Fruit fly (Drosophila melanogaster) whole organism, adult: ENCODE data around the gene Hr96.
A peak's percentile ranks its signal among the peaks of the same experiment; 100 is the strongest.

Experiments
- CG11617 ChIP-seq: fragments of 200-800 bp; sonication (Bioruptor generic); optimal IDR thresholded peaks from 2 replicates; lab custom pipeline; 2017; ENCODE audit warnings: mild to moderate bottlenecking, missing biosample characterization, missing genetic modification reagents, missing genetic modification characterization
- CG12768 ChIP-seq: fragments of 200-800 bp; sonication (Bioruptor generic); optimal IDR thresholded peaks from 2 replicates; lab custom pipeline; 2017; ENCODE audit warnings: missing biosample characterization, missing genetic modification characterization, mild to moderate bottlenecking, moderate library complexity, missing genetic modification reagents
- CG14711 ChIP-seq: fragments of 200-800 bp; sonication (Bioruptor generic); optimal IDR thresholded peaks from 2 replicates; lab custom pipeline; 2018; ENCODE audit warnings: missing biosample characterization, mild to moderate bottlenecking, missing genetic modification characterization, moderate library complexity
- CG1620 ChIP-seq: fragments of 200-800 bp; sonication (Bioruptor generic); optimal IDR thresholded peaks from 2 replicates; lab custom pipeline; 2016; ENCODE audit warnings: missing biosample characterization, missing genetic modification characterization
- CG33017 ChIP-seq: fragments of 200-800 bp; sonication (Bioruptor generic); optimal IDR thresholded peaks from 2 replicates; lab custom pipeline; 2018; ENCODE audit warnings: missing biosample characterization, mild to moderate bottlenecking, missing genetic modification characterization, moderate library complexity
- CG5204 ChIP-seq: fragments of 200-800 bp; sonication (Bioruptor generic); optimal IDR thresholded peaks from 2 replicates; lab custom pipeline; 2016; ENCODE audit warnings: missing biosample characterization, missing genetic modification characterization
- CG7045 ChIP-seq: fragments of 200-800 bp; sonication (Bioruptor generic); optimal IDR thresholded peaks from 2 replicates; lab custom pipeline; 2017; ENCODE audit warnings: missing biosample characterization, mild to moderate bottlenecking, missing genetic modification characterization
- CG7101 ChIP-seq: fragments of 200-800 bp; sonication (Bioruptor generic); optimal IDR thresholded peaks from 2 replicates; lab custom pipeline; 2018; ENCODE audit warnings: missing biosample characterization, mild to moderate bottlenecking, missing genetic modification characterization, moderate library complexity
- Clk ChIP-seq: fragments of 200-800 bp; sonication (Bioruptor generic); optimal IDR thresholded peaks from 2 replicates; lab custom pipeline; 2017; ENCODE audit warnings: missing biosample characterization, missing genetic modification characterization
- Crg-1 ChIP-seq: fragments of 200-800 bp; sonication (Bioruptor generic); optimal IDR thresholded peaks from 2 replicates; lab custom pipeline; 2016; ENCODE audit warnings: missing biosample characterization, missing genetic modification characterization
- Hr96 ChIP-seq: fragments of 200-800 bp; sonication (Bioruptor generic); optimal IDR thresholded peaks from 2 replicates; lab custom pipeline; 2016; ENCODE audit warnings: missing biosample characterization, missing genetic modification characterization
- Mnt ChIP-seq: fragments of 200-800 bp; sonication (Bioruptor generic); optimal IDR thresholded peaks from 2 replicates; lab custom pipeline; 2016; ENCODE audit warnings: missing biosample characterization, mild to moderate bottlenecking, missing genetic modification characterization
- bab1 ChIP-seq: fragments of 200-800 bp; sonication (Bioruptor generic); optimal IDR thresholded peaks from 3 replicates; lab custom pipeline; 2019; ENCODE audit warnings: missing biosample characterization, mild to moderate bottlenecking, missing genetic modification characterization, moderate library complexity
- cic ChIP-seq: fragments of 200-800 bp; sonication (Bioruptor generic); optimal IDR thresholded peaks from 2 replicates; lab custom pipeline; 2017; ENCODE audit warnings: missing biosample characterization, mild to moderate bottlenecking, missing genetic modification characterization, moderate library complexity
- cnc ChIP-seq, 2 experiments: fragments of >200 bp; optimal IDR thresholded peaks; 2 replicates each; lab custom pipeline; 2017
- kay ChIP-seq: fragments of 200-800 bp; sonication (Bioruptor generic); peaks from one replicate; lab custom pipeline; 2016; ENCODE audit warnings: missing biosample characterization, missing genetic modification characterization, borderline replicate concordance
- ovo ChIP-seq: fragments of 200-800 bp; sonication (Bioruptor generic); optimal IDR thresholded peaks from 2 replicates; lab custom pipeline; 2016; ENCODE audit warnings: missing biosample characterization, missing genetic modification characterization
- pad ChIP-seq: fragments of 200-800 bp; sonication (Bioruptor generic); optimal IDR thresholded peaks from 3 replicates; lab custom pipeline; 2017; ENCODE audit warnings: missing biosample characterization, missing genetic modification characterization, mild to moderate bottlenecking, moderate library complexity, missing genetic modification reagents
- tj ChIP-seq: fragments of 200-800 bp; sonication (Bioruptor generic); optimal IDR thresholded peaks from 3 replicates; lab custom pipeline; 2017; ENCODE audit warnings: missing biosample characterization, mild to moderate bottlenecking, missing genetic modification characterization, moderate library complexity
- toe ChIP-seq: fragments of 200-800 bp; sonication (Bioruptor generic); optimal IDR thresholded peaks from 2 replicates; lab custom pipeline; 2016; ENCODE audit warnings: missing biosample characterization, missing genetic modification characterization

Hr96 gene

DNA sequence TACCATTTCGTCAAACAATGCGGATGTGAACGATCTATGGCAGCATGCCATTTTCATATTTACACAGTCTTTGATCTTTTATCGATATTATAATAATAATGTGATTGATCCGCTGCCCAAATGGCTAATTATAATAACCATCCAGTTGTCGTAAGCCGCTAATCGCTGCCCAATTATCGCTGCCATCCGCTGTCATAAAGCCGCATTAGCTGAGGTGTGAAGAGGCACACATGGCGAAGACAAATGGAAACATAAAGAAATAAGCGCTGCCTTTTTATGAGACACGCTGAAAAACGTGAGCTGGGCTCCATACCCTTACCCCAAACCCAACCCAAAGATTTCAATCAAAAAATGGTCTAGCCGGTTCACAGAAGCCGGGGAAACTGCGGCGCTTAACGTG is 13.0 kb upstream of the Hr96 start:
- TF ChIP-seq Mnt (GFP tag; lab: Kevin White, UChicago) (no peak), tj (GFP tag; lab: Kevin White, UChicago) (no peak), Crg-1 (GFP tag; lab: Kevin White, UChicago) (no peak), CG33017 (tag; lab: Kevin White, UChicago) (no peak), kay (GFP tag; lab: Kevin White, UChicago) (no peak), Clk (GFP tag; lab: Kevin White, UChicago) (no peak), CG14711 (tag; lab: Kevin White, UChicago) (no peak), Hr96 (no peak), CG1620 (no peak), CG12768 (no peak), CG5204 (no peak), cic (GFP tag; lab: Kevin White, UChicago) (no peak)

DNA sequence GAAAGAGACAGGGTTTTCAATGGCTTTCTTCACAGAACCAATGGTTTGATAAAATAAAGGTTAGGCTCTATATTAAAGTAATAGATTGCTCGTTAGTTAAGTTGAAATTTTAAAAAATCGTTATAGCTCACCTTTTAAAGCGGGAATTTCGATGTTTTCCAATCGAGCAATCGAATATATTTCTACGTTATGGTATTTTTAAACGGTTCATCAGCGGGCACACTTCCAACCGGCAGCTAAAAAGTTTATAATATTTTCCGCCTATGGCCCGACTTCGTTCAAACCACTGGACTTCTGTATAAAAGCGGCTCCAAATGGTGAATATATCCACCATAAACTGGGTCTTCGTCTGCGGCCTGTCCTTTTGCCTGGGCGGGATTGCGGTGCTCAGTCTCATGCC is 2.0 kb upstream of the Hr96 start, which contains the start of gene beta4GalT7:
TSS of gene beta4GalT7 (plus strand) at position 201 of the 400 bp plus-strand sequence.
- TF ChIP-seq tj (GFP tag; lab: Kevin White, UChicago), result no peak
- no peak for TF ChIP-seq Crg-1 (GFP tag; lab: Kevin White, UChicago)
- no peak for TF ChIP-seq CG14711 (tag; lab: Kevin White, UChicago)
- TF ChIP-seq cnc (optimal IDR thresholded peaks at IDR 0.05; lab: Kevin White, UChicago), result no peak
- no peak for TF ChIP-seq CG11617 (GFP tag; lab: Kevin White, UChicago)
- TF ChIP-seq CG5204, result no peak
- no peak for TF ChIP-seq CG12768
- TF ChIP-seq CG7045, result no peak

DNA sequence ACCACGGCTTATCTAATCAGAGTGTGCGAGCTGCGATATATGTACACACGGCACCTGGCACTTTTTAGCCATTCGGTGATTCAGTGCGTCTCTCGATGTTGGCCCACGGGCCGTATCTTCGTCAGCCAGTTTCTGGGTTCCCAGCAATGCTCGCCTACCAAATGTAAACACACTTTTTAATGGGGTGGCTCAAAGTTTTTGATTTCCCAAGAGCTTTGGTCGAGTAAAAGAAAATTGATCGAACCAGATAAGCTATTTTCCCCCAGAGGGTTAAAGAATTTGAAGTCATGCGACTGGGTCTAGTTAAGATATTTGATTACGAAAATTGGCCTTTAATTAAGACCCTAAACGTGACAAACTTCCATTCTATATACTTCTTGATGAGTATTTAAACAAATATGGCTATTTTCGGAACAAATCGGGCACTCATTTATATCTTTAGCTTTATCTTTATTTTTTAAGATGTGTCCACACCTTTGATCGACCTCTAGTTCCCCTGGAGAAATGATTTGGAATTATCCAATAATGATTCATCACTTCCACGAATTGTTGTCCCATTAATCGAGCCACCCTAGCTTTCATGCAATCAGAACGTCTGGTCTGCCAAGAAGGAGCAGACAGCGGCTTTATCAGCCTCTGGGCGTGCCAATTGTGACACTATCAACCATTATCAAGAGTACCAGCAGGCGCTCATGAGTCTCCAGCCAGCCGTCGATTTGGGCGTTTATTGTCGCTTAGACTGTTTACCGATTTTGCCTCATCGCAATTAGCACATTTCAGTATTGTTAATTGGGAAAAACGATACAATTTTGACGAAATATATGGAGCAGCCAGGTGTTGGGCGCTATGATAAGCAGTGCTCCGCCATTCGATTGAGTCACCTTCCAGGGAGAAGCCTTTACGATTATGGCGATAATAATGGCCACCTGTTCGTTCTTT is 2.5 kb downstream of the Hr96 start:
- TF ChIP-seq CG33017 (tag; lab: Kevin White, UChicago) (no peak), kay (GFP tag; lab: Kevin White, UChicago) (peak; percentile 95), CG11617 (GFP tag; lab: Kevin White, UChicago) (peak; percentile 74), cic (GFP tag; lab: Kevin White, UChicago) (no peak), CG1620 (no peak), CG7101 (tag; lab: Kevin White, UChicago) (peak; percentile 42), Clk (GFP tag; lab: Kevin White, UChicago) (no peak), cnc (optimal IDR thresholded peaks at IDR 0.05; lab: Kevin White, UChicago) (no peak), CG7045 (peak; percentile 28), toe (GFP tag; lab: Kevin White, UChicago) (no peak), Mnt (GFP tag; lab: Kevin White, UChicago) (peak; percentile 34), Hr96 (no peak), tj (GFP tag; lab: Kevin White, UChicago) (peak; percentile 10), ovo (GFP tag; lab: Kevin White, UChicago) (no peak), CG12768 (peak; percentile 40), Crg-1 (GFP tag; lab: Kevin White, UChicago) (no peak), CG14711 (tag; lab: Kevin White, UChicago) (peak; percentile 8), pad (GFP tag; lab: Kevin White, UChicago) (peak; percentile 41)

DNA sequence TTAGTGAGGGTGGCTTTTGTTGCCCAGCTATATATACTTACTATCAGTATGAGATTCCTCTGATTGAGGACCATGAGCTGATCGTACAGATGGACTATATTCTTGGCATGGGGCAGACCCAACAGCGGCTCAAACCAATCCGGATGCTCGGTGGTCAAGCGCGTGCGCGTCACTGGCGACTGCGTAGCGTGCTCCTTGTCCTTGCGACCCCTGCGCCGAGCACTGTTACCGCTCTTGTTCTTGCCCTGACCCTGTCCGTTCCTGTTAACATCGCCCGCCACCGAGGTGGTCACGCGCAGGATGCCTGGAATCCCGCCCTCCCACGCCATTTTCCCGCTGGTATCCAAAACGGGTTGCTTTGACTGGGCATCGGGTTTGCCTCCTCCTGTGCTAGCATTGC is 7.7 kb downstream of the Hr96 start:
- TF ChIP-seq toe (GFP tag; lab: Kevin White, UChicago), result no peak
- peak in 1 of 2 experiments; percentile 56 for TF ChIP-seq cnc (optimal IDR thresholded peaks at IDR 0.05; lab: Kevin White, UChicago)

DNA sequence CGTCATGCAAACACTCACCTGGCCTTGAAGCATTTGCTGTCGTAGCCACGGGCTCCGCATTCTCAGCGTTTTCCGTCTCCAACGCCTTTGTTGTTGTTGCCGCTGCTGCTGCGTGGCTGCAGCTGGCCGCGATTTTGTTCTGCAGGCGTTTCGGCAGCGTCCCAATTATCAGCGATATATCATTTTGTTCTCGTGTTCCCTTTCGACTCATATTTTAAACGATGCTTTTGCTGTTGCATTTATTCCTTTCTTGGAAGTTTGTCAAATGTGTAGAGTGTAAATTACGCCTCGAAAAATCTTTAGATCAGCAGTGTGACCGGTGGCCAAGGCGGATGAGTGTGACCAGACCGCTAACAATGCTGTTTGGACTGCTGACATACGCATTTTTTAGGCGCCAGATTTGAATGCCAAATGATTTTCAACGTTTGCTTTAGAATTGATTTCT is 8.1 kb downstream of the Hr96 start, which contains the start of gene Smg6:
TSS of gene Smg6 (minus strand) at position 324 of the 445 bp plus-strand sequence.
- no peak for TF ChIP-seq ovo (GFP tag; lab: Kevin White, UChicago)
- TF ChIP-seq Hr96, result no peak
- no peak for TF ChIP-seq CG12768
- peak; percentile 31 for TF ChIP-seq CG11617 (GFP tag; lab: Kevin White, UChicago)
- no peak for TF ChIP-seq cnc (optimal IDR thresholded peaks at IDR 0.05; lab: Kevin White, UChicago)
- no peak for TF ChIP-seq CG7101 (tag; lab: Kevin White, UChicago)
- no peak for TF ChIP-seq CG5204
- peak; percentile 64 for TF ChIP-seq bab1
- TF ChIP-seq CG1620, result no peak
- TF ChIP-seq tj (GFP tag; lab: Kevin White, UChicago), result peak; percentile 98
- TF ChIP-seq CG14711 (tag; lab: Kevin White, UChicago), result no peak
- TF ChIP-seq Mnt (GFP tag; lab: Kevin White, UChicago), result peak; percentile 35
- TF ChIP-seq cic (GFP tag; lab: Kevin White, UChicago), result peak; percentile 39

DNA sequence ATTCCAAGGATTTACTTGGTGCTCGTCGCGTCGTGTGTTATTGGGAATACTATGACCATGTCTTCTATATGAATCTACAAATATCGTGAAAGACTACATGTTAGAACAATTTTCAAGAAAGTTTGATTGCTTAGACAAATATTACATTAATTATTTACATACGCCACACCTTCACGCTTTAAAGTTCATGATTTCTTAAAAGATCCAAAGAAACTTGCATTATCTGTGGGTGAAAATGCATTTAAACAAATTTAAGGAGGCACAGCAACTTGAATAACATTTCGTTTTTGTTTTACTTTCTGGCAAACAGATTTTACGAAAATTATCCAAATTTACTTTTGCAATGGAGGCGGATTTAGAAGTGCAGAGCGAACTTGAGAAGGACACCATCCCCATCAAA is 11.6 kb downstream of the Hr96 start, which contains the start of gene CG31115:
TSS of gene CG31115 (plus strand) at position 301 of the 400 bp plus-strand sequence.
- TF ChIP-seq CG33017 (tag; lab: Kevin White, UChicago) (no peak), CG12768 (no peak), ovo (GFP tag; lab: Kevin White, UChicago) (no peak), CG7045 (no peak), pad (GFP tag; lab: Kevin White, UChicago) (no peak)
